Worm (Caenorhabditis elegans): ENCODE data around the gene srd-33.

DNA sequence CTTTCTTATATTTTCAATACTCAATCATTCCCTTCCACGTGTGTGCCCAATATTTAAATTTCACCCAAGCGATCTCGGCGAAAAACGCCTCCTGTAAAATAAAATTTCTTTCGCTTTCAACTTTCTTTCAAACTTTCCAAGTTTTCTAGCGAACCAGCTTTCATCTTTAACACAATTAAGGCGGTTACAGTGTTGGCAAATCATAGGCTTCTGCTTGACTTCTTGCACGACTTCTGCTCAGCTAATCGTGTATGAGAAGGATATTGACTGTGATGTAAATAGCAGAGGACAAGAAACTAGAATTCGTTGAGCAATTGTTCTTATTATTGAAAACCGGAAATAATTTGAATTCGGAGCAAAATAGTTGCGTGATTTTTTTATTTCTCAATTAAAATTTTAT lies 19.2 kb downstream of the srd-33 start:
- TF ChIP-seq rbr-2 (tag; optimal IDR thresholded peaks at IDR 0.05), result no peak
- TF ChIP-seq aly-2 (tag; optimal IDR thresholded peaks at IDR 0.05), result no peak
- no peak for TF ChIP-seq lsy-2 (tag; optimal IDR thresholded peaks at IDR 0.05)

Data from whole organism, L4 larva.